Worm (Caenorhabditis elegans) whole organism, L3 larva: ENCODE data around the gene clec-37.

Experiments
- ama-1 ChIP-seq: fragments of 150-350 bp; optimal IDR thresholded peaks from 2 replicates; lab custom pipeline; 2018
- egl-27 ChIP-seq: sonication (generic microtip); optimal IDR thresholded peaks from 4 replicates; lab custom pipeline; 2017; ENCODE audit warnings: missing biosample characterization, missing genetic modification reagents, missing genetic modification characterization
- jun-1 ChIP-seq: fragments of 150-350 bp; optimal IDR thresholded peaks from 2 replicates; lab custom pipeline; 2014; ENCODE audit warnings: missing biosample characterization, missing genetic modification reagents, missing genetic modification characterization
- lin-15B ChIP-seq: fragments of 150-350 bp; optimal IDR thresholded peaks from 2 replicates; lab custom pipeline; 2014; ENCODE audit warnings: missing biosample characterization, missing genetic modification characterization

ce11 chrV:16829396-16829795 is 22.5 kb downstream of the clec-37 start, which contains the start of gene srh-214:
- TF ChIP-seq egl-27 (no peak), jun-1 (tag; lab: Kevin White, UChicago) (no peak), lin-15B (no peak), ama-1 (no peak)
